Worm (Caenorhabditis elegans) whole organism, L1 larva: ENCODE measurements around the gene Y60A9.1.

ENCODE experiments used
- fkh-10 ChIP-seq: sonication (generic microtip); optimal IDR thresholded peaks from 2 replicates; lab custom pipeline; 2017; ENCODE audit warnings: missing biosample characterization, missing genetic modification reagents, missing genetic modification characterization
- mdl-1 ChIP-seq, 2 experiments: fragments of 150-350 bp; optimal IDR thresholded peaks; 2 replicates each; lab custom pipeline; 2014 to 2017; ENCODE audit warnings: missing biosample characterization in 2 of 2, missing genetic modification characterization in 2 of 2, inconsistent platforms in 1 of 2
- nhr-90 ChIP-seq: sonication (generic microtip); optimal IDR thresholded peaks from 2 replicates; lab custom pipeline; 2016; ENCODE audit warnings: mild to moderate bottlenecking, missing genetic modification characterization, missing compliant biosample characterization; ENCODE audit not compliant: poor library complexity
- pqm-1 ChIP-seq: sonication (generic microtip); optimal IDR thresholded peaks from 3 replicates; lab custom pipeline; 2017; ENCODE audit warnings: missing biosample characterization, missing genetic modification characterization
- sox-4 ChIP-seq: sonication (generic microtip); optimal IDR thresholded peaks from 2 replicates; lab custom pipeline; 2016; ENCODE audit warnings: missing genetic modification characterization, missing compliant biosample characterization

ce11 chrX:14355034-14355433 lies 40.1 kb downstream of the Y60A9.1 start:
- TF ChIP-seq sox-4 (tag; lab: Kevin White, UChicago) (no peak), nhr-90 (tag; lab: Kevin White, UChicago) (no peak), pqm-1 (tag; lab: Kevin White, UChicago) (no peak), fkh-10 (no peak), mdl-1 (tag; optimal IDR thresholded peaks at IDR 0.05; lab: Kevin White, UChicago) (no peak)
